Fruit fly (Drosophila melanogaster): Measurements from ENCODE around the gene Hr78.

DNA sequence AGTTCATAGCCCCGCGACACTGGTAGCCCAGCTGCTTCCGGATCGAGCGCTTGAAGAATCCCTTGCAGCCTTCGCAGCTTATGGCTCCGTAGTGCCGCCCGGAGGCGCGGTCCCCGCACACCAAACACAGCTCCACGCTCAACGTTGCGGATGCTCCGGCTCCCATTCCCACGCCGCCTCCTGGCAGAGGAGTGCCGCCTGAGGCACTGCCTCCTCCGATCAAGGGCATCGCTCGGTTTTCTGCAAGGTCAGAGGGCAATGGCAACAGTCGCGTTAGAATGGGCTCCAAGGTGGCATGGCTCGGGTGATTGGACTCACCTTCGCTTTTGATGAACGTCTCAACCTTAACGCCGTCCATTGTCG, 811 bp downstream of the Hr78 start:
- no peak for TF ChIP-seq CG8478 (optimal IDR thresholded peaks at IDR 0.05)
- TF ChIP-seq CTCF (optimal IDR thresholded peaks at IDR 0.05): no peak

Data from S2 (cell line).